Worm (Caenorhabditis elegans) whole organism, mixed stage, embryonic: ENCODE measurements around the gene spp-28.

ENCODE experiments used
- blmp-1 ChIP-seq: fragments of 150-350 bp; optimal IDR thresholded peaks from 2 replicates; lab custom pipeline; 2014; ENCODE audit warnings: missing biosample characterization, missing genetic modification characterization
- drap-1 ChIP-seq: fragments of 200-800 bp; sonication (Bioruptor generic); optimal IDR thresholded peaks from 3 replicates; lab custom pipeline; 2018; ENCODE audit warnings: mild to moderate bottlenecking, missing genetic modification characterization, missing compliant biosample characterization
- elt-1 ChIP-seq: sonication (generic microtip); optimal IDR thresholded peaks from 2 replicates; lab custom pipeline; 2017; ENCODE audit warnings: missing genetic modification characterization, mild to moderate bottlenecking, missing compliant biosample characterization, antibody characterized with exemption, moderate library complexity, borderline replicate concordance; ENCODE audit not compliant: insufficient read depth
- elt-3 ChIP-seq: fragments of 150-350 bp; optimal IDR thresholded peaks from 2 replicates; lab custom pipeline; 2014; ENCODE audit warnings: missing biosample characterization, missing genetic modification characterization
- ham-2 ChIP-seq: fragments of 200-800 bp; sonication (Bioruptor generic); optimal IDR thresholded peaks from 2 replicates; lab custom pipeline; 2018; ENCODE audit warnings: mild to moderate bottlenecking, missing genetic modification characterization, missing compliant biosample characterization
- lsy-2 ChIP-seq: fragments of 150-350 bp; optimal IDR thresholded peaks from 2 replicates; lab custom pipeline; 2014; ENCODE audit warnings: missing biosample characterization, missing genetic modification characterization
- nhr-28 ChIP-seq: fragments of 150-350 bp; optimal IDR thresholded peaks from 2 replicates; lab custom pipeline; 2014; ENCODE audit warnings: missing biosample characterization, missing genetic modification characterization
- snpc-4 ChIP-seq: fragments of 150-350 bp; optimal IDR thresholded peaks from 2 replicates; lab custom pipeline; 2014; ENCODE audit warnings: missing biosample characterization, missing genetic modification characterization
- unc-39 ChIP-seq: fragments of 150-350 bp; optimal IDR thresholded peaks from 2 replicates; lab custom pipeline; 2014; ENCODE audit warnings: missing biosample characterization, missing genetic modification characterization

ce11 chrIII:4194349-4195110 is 4.4 kb upstream of the spp-28 start:
- TF ChIP-seq lsy-2 (tag; lab: Kevin White, UChicago) (no peak), nhr-28 (tag; lab: Kevin White, UChicago) (no peak), unc-39 (tag; lab: Kevin White, UChicago) (no peak), ham-2 (GFP tag; lab: Kevin White, UChicago) (no peak), drap-1 (GFP tag; lab: Kevin White, UChicago) (no peak), elt-1 (no peak), blmp-1 (tag; lab: Kevin White, UChicago) (no peak), elt-3 (tag; lab: Kevin White, UChicago) (no peak), snpc-4 (tag; lab: Kevin White, UChicago) (no peak)
